Worm (Caenorhabditis elegans): Measurements from ENCODE around the gene nhl-1.
A peak's percentile ranks its signal among the peaks of the same experiment; 100 is the strongest.

Gene nhl-1

DNA sequence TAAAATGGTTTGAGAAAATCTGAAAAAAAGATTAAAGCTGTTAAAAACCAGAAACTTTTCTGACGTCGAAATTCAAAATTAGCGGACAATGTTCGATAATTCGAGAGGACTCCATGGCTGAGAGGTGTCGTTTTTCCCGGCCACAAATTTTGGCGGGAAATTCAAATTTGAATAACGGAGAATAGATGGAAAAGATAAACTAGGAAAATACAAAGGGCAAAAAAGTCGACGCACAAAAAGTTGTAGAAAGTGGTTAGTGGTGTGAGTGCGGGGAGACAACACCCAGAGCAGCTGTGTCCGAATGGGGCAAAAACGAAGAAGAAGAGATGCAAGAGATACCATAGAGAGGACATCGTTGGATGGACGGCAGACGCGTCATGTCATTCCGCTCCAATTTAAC is 37.4 kb upstream of the nhl-1 start, which contains the start of gene cls-3 (continued):
- TF ChIP-seq nhr-12 (tag; optimal IDR thresholded peaks at IDR 0.05) (no peak), ets-5 (GFP tag; IDR thresholded peaks at IDR 0.05) (no peak), dpl-1 (GFP tag; optimal IDR thresholded peaks at IDR 0.05) (peak; percentile 88 to 92 (median 90)), unc-130 (tag; optimal IDR thresholded peaks at IDR 0.05) (no peak), ztf-11 (tag; optimal IDR thresholded peaks at IDR 0.05) (peak in 1 of 2 experiments; percentile 45), nhr-85 (tag) (peak; percentile 84), isw-1 (GFP tag; IDR thresholded peaks at IDR 0.05) (peak; percentile 34; the same call in 1 of the 2 replicates), egl-27 (tag; optimal IDR thresholded peaks at IDR 0.05) (no peak), ceh-8 (GFP tag; optimal IDR thresholded peaks at IDR 0.05) (peak; percentile 52), lir-3 (tag; optimal IDR thresholded peaks at IDR 0.05; ENCODE audit: poor library complexity) (peak; percentile 65), ceh-90 (tag; optimal IDR thresholded peaks at IDR 0.05) (no peak), tlp-1 (tag; optimal IDR thresholded peaks at IDR 0.05) (no peak), nhr-237 (tag; optimal IDR thresholded peaks at IDR 0.05) (no peak), lin-15B (tag; optimal IDR thresholded peaks at IDR 0.05) (no peak), nhr-19 (GFP tag; conservative IDR thresholded peaks at IDR 0.05) (peak; percentile 53), pag-3 (tag; optimal IDR thresholded peaks at IDR 0.05; ENCODE audit: borderline replicate concordance, insufficient read depth) (no peak), fkh-4 (tag; optimal IDR thresholded peaks at IDR 0.05; ENCODE audit: borderline replicate concordance) (peak; percentile 5), fkh-8 (tag; optimal IDR thresholded peaks at IDR 0.05) (no peak), mab-9 (GFP tag; IDR thresholded peaks at IDR 0.05) (no peak), ceh-82 (tag; optimal IDR thresholded peaks at IDR 0.05) (no peak), sup-37 (GFP tag; optimal IDR thresholded peaks at IDR 0.05) (no peak), swsn-7 (tag; optimal IDR thresholded peaks at IDR 0.05) (peak; percentile 50), unc-30 (tag; optimal IDR thresholded peaks at IDR 0.05) (no peak), nhr-11 (tag; optimal IDR thresholded peaks at IDR 0.05) (no peak), mep-1 (tag; optimal IDR thresholded peaks at IDR 0.05) (peak; percentile 27), tbx-2 (tag; optimal IDR thresholded peaks at IDR 0.05) (peak; percentile 25), ama-1 (optimal IDR thresholded peaks at IDR 0.05) (no peak), ceh-88 (GFP tag; IDR thresholded peaks at IDR 0.05) (no peak), mdl-1 (tag; optimal IDR thresholded peaks at IDR 0.05) (no peak), jun-1 (tag; optimal IDR thresholded peaks at IDR 0.05) (no peak), xbp-1 (tag; optimal IDR thresholded peaks at IDR 0.05) (peak; percentile 45), dsc-1 (tag; optimal IDR thresholded peaks at IDR 0.05) (peak; percentile 62), snu-23 (GFP tag; optimal IDR thresholded peaks at IDR 0.05) (peak; percentile 61), grh-1 (GFP tag; IDR thresholded peaks at IDR 0.05) (no peak), hlh-17 (GFP tag; optimal IDR thresholded peaks at IDR 0.05; ENCODE audit: borderline replicate concordance) (no peak), nhr-28 (tag; optimal IDR thresholded peaks at IDR 0.05) (no peak), nhr-84 (tag; optimal IDR thresholded peaks at IDR 0.05) (no peak), ces-1 (GFP tag; optimal IDR thresholded peaks at IDR 0.05) (no peak), pqm-1 (tag; optimal IDR thresholded peaks at IDR 0.05) (no peak), nhr-47 (tag; optimal IDR thresholded peaks at IDR 0.05) (peak; percentile 68), efl-1 (optimal IDR thresholded peaks at IDR 0.05) (peak; percentile 94 to 96), efl-1 (GFP tag; optimal IDR thresholded peaks at IDR 0.05 in 1 of 2) (peak; percentile 88 to 99), zag-1 (tag; optimal IDR thresholded peaks at IDR 0.05) (no peak), sox-4 (tag; optimal IDR thresholded peaks at IDR 0.05) (no peak), unc-86 (tag; optimal IDR thresholded peaks at IDR 0.05) (no peak)

DNA sequence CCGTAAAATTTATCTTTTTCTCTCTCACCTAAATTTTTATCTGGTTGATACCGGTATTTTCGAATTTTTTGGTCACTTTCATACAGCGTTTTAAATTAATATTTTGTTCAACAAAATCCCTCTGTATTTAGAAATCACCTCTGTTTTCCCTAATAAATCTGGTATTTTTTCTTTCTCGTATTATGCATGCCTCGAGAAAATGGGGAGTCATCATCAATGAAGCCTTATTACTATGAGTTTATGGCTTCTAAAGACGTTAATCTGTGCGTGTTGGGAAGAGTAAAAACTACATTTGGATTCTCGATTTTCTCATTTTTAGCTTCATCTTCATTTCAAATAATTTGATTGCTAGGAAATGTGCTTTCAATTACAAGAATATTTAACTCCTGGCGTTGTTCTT is 32.0 kb upstream of the nhl-1 start, which contains the start of gene ZC84.7:
Gene ZC84.7, plus strand, starts transcription at position 301 of the 400 bp plus-strand sequence.
- no peak for TF ChIP-seq unc-130 (tag; optimal IDR thresholded peaks at IDR 0.05)
- TF ChIP-seq sox-4 (tag; optimal IDR thresholded peaks at IDR 0.05): no peak
- TF ChIP-seq efl-1 (optimal IDR thresholded peaks at IDR 0.05): no peak
- peak in 1 of 2 experiments; percentile 5 for TF ChIP-seq efl-1 (GFP tag; optimal IDR thresholded peaks at IDR 0.05 in 1 of 2)

All from whole organism, L1 larva.